Worm (Caenorhabditis elegans): ENCODE data around the gene T19C4.5.

T19C4.5 gene

ce11 chrV:11171906-11172305 is at the start of gene T19C4.5:
TSS of gene T19C4.5 (plus strand) at chrV:11172213.
- TF ChIP-seq crh-2 (tag; optimal IDR thresholded peaks at IDR 0.05) (no peak), nhr-21 (tag; optimal IDR thresholded peaks at IDR 0.05) (no peak), ZK546.5 (tag; optimal IDR thresholded peaks at IDR 0.05) (no peak), nhr-77 (tag; optimal IDR thresholded peaks at IDR 0.05) (no peak), skn-1 (tag; optimal IDR thresholded peaks at IDR 0.05) (no peak), fos-1 (tag; optimal IDR thresholded peaks at IDR 0.05) (no peak), nhr-129 (tag; optimal IDR thresholded peaks at IDR 0.05) (peak; percentile 16), unc-55 (GFP tag; optimal IDR thresholded peaks at IDR 0.05) (no peak), F13H6.1 (tag; optimal IDR thresholded peaks at IDR 0.05) (peak; percentile 6), C34F6.9 (tag; optimal IDR thresholded peaks at IDR 0.05) (peak; percentile 16), nhr-6 (tag; optimal IDR thresholded peaks at IDR 0.05) (no peak), zag-1 (tag; optimal IDR thresholded peaks at IDR 0.05) (no peak), ztf-11 (tag; optimal IDR thresholded peaks at IDR 0.05) (no peak), unc-39 (tag; optimal IDR thresholded peaks at IDR 0.05) (no peak)

- TF ChIP-seq nhr-237 (tag; optimal IDR thresholded peaks at IDR 0.05) (no peak), unc-62 (GFP tag; optimal IDR thresholded peaks at IDR 0.05) (no peak), fos-1 (tag; optimal IDR thresholded peaks at IDR 0.05) (no peak), snpc-4 (tag; optimal IDR thresholded peaks at IDR 0.05) (no peak), lin-13 (GFP tag; optimal IDR thresholded peaks at IDR 0.05) (peak; percentile 72), mdl-1 (tag; optimal IDR thresholded peaks at IDR 0.05) (no peak), nhr-6 (tag; optimal IDR thresholded peaks at IDR 0.05) (peak; percentile 59), ztf-11 (tag; optimal IDR thresholded peaks at IDR 0.05) (no peak), dmd-4 (tag; optimal IDR thresholded peaks at IDR 0.05) (no peak), F13H6.1 (tag; optimal IDR thresholded peaks at IDR 0.05) (peak; percentile 28), gmeb-1 (tag; optimal IDR thresholded peaks at IDR 0.05) (peak; percentile 37), nhr-10 (tag; optimal IDR thresholded peaks at IDR 0.05) (no peak), nhr-23 (tag; optimal IDR thresholded peaks at IDR 0.05) (no peak), ceh-16 (tag; optimal IDR thresholded peaks at IDR 0.05) (no peak), ama-1 (optimal IDR thresholded peaks at IDR 0.05) (no peak), ztf-4 (tag; optimal IDR thresholded peaks at IDR 0.05) (peak; percentile 56), elt-1 (tag; optimal IDR thresholded peaks at IDR 0.05) (no peak), skn-1 (tag; optimal IDR thresholded peaks at IDR 0.05) (no peak), lin-39 (tag; optimal IDR thresholded peaks at IDR 0.05) (no peak), sma-9 (GFP tag; optimal IDR thresholded peaks at IDR 0.05) (peak; percentile 51), sma-9 (tag; optimal IDR thresholded peaks at IDR 0.05) (no peak), Y55F3AM.14 (GFP tag; optimal IDR thresholded peaks at IDR 0.05) (no peak), alr-1 (tag; optimal IDR thresholded peaks at IDR 0.05) (no peak), sma-3 (GFP tag; optimal IDR thresholded peaks at IDR 0.05) (peak; percentile 58), nhr-25 (tag; optimal IDR thresholded peaks at IDR 0.05) (peak; percentile 30), egl-27 (tag; optimal IDR thresholded peaks at IDR 0.05) (no peak), aly-2 (tag; optimal IDR thresholded peaks at IDR 0.05) (no peak), lin-11 (tag; optimal IDR thresholded peaks at IDR 0.05) (no peak), peb-1 (tag; optimal IDR thresholded peaks at IDR 0.05) (no peak), unc-55 (GFP tag; optimal IDR thresholded peaks at IDR 0.05) (no peak), sem-4 (tag; optimal IDR thresholded peaks at IDR 0.05) (peak; percentile 25), mab-5 (tag; optimal IDR thresholded peaks at IDR 0.05) (no peak), ZK546.5 (tag; optimal IDR thresholded peaks at IDR 0.05) (no peak), zag-1 (tag; optimal IDR thresholded peaks at IDR 0.05) (no peak), nhr-11 (tag; optimal IDR thresholded peaks at IDR 0.05) (no peak), nhr-77 (tag; optimal IDR thresholded peaks at IDR 0.05) (peak; percentile 22), R02D3.7 (tag; optimal IDR thresholded peaks at IDR 0.05) (no peak), blmp-1 (tag; optimal IDR thresholded peaks at IDR 0.05; ENCODE audit: insufficient read depth) (no peak), ceh-82 (tag; optimal IDR thresholded peaks at IDR 0.05) (no peak), lsy-2 (tag; optimal IDR thresholded peaks at IDR 0.05) (peak; percentile 23 to 41), elt-3 (tag; optimal IDR thresholded peaks at IDR 0.05) (no peak), crh-2 (tag; optimal IDR thresholded peaks at IDR 0.05) (peak; percentile 50), mbf-1 (tag; optimal IDR thresholded peaks at IDR 0.05) (no peak), unc-39 (tag; optimal IDR thresholded peaks at IDR 0.05) (no peak), nhr-129 (tag; optimal IDR thresholded peaks at IDR 0.05) (peak; percentile 43), nhr-12 (tag; optimal IDR thresholded peaks at IDR 0.05) (no peak), nhr-21 (tag; optimal IDR thresholded peaks at IDR 0.05) (no peak), C34F6.9 (tag; optimal IDR thresholded peaks at IDR 0.05) (no peak), ztf-1 (GFP tag; conservative IDR thresholded peaks at IDR 0.05) (no peak)
Measured at ce11 chrV:11122466-11122865, 49.5 kb upstream of the T19C4.5 start, which contains the start of gene mboa-2. TSS of gene mboa-2 (minus strand) at chrV:11122493.
